Fruit fly (Drosophila melanogaster): ENCODE data around the gene CG14990.
A peak's percentile ranks its signal among the peaks of the same experiment; 100 is the strongest.

CG14990 gene

dm6 chr3L:4108844-4109494 lies 16.0 kb downstream of the CG14990 start (continued):
- TF ChIP-seq CG14050 (GFP tag; IDR thresholded peaks at IDR 0.05) (no peak; the same call in 2 of the 3 replicates), dati (GFP tag; IDR thresholded peaks at IDR 0.05) (no peak), CG1832 (GFP tag; optimal IDR thresholded peaks at IDR 0.05) (no peak), CG12391 (tag; optimal IDR thresholded peaks at IDR 0.05) (peak; percentile 81), CG11560 (tag; IDR thresholded peaks at IDR 0.05) (no peak), CG1647 (GFP tag; optimal IDR thresholded peaks at IDR 0.05) (peak; percentile 64), prd (optimal IDR thresholded peaks at IDR 0.05) (no peak), prd (GFP tag; IDR thresholded peaks at IDR 0.05) (peak; percentile 71), CG8765 (GFP tag; IDR thresholded peaks at IDR 0.05) (no peak), seq (GFP tag; IDR thresholded peaks at IDR 0.05) (0 out of 2 replicates have a peak, but pooled peaks have one; percentile 30), CG1529 (GFP tag; optimal IDR thresholded peaks at IDR 0.05) (peak; percentile 62), vnd (GFP tag; IDR thresholded peaks at IDR 0.05; ENCODE audit: partially characterized antibody) (no peak), H2.0 (GFP tag; IDR thresholded peaks at IDR 0.05) (peak; percentile 33; the same call in 1 of the 2 replicates), ttk (GFP tag; IDR thresholded peaks at IDR 0.05) (peak; percentile 53), Oaz (GFP tag; IDR thresholded peaks at IDR 0.05) (no peak), Atf-2 (GFP tag; optimal IDR thresholded peaks at IDR 0.05) (peak; percentile 65), CG30403 (GFP tag; optimal IDR thresholded peaks at IDR 0.05) (peak; percentile 79), CG4424 (GFP tag; optimal IDR thresholded peaks at IDR 0.05) (peak; percentile 76), CG7786 (GFP tag; optimal IDR thresholded peaks at IDR 0.05) (peak; percentile 54), ato (GFP tag; IDR thresholded peaks at IDR 0.05; ENCODE audit: partially characterized antibody) (no peak), Dfd (GFP tag; optimal IDR thresholded peaks at IDR 0.05) (no peak), mirr (GFP tag; optimal IDR thresholded peaks at IDR 0.05) (no peak), CG17328 (GFP tag; IDR thresholded peaks at IDR 0.05) (peak; percentile 49), CG12155 (GFP tag; optimal IDR thresholded peaks at IDR 0.05) (peak; percentile 64), Drgx (GFP tag; IDR thresholded peaks at IDR 0.05) (peak; percentile 67), sens-2 (GFP tag; IDR thresholded peaks at IDR 0.05) (no peak), fru (optimal IDR thresholded peaks at IDR 0.05) (no peak), CG4730 (GFP tag; IDR thresholded peaks at IDR 0.05) (no peak), otp (GFP tag; IDR thresholded peaks at IDR 0.05) (peak; percentile 43; the same call in 1 of the 3 replicates), CG14667 (GFP tag; IDR thresholded peaks at IDR 0.05) (peak; percentile 38; the same call in 1 of the 2 replicates), pan (optimal IDR thresholded peaks at IDR 0.05) (no peak), pan (GFP tag; optimal IDR thresholded peaks at IDR 0.05 in 1 of 2, IDR thresholded peaks at IDR 0.05 in 1 of 2) (peak in 1 of 2 experiments; percentile 68), CG30431 (GFP tag; optimal IDR thresholded peaks at IDR 0.05) (peak; percentile 69), CG2875 (GFP tag; optimal IDR thresholded peaks at IDR 0.05) (peak; percentile 66), Ptx1 (GFP tag; IDR thresholded peaks at IDR 0.05) (peak; percentile 74), p53 (GFP tag; optimal IDR thresholded peaks at IDR 0.05) (no peak), CG32767 (GFP tag; IDR thresholded peaks at IDR 0.05) (peak; percentile 41; the same call in 1 of the 2 replicates), CG10366 (GFP tag; IDR thresholded peaks at IDR 0.05) (peak; percentile 58), crol (GFP tag; IDR thresholded peaks at IDR 0.05) (no peak), pfk (GFP tag; optimal IDR thresholded peaks at IDR 0.05) (no peak), tap (tag; optimal IDR thresholded peaks at IDR 0.05) (peak; percentile 61), lab (GFP tag; optimal IDR thresholded peaks at IDR 0.05) (peak; percentile 77), Aef1 (GFP tag; IDR thresholded peaks at IDR 0.05) (peak; percentile 46), Gsc (GFP tag; IDR thresholded peaks at IDR 0.05) (no peak), CG17385 (GFP tag; optimal IDR thresholded peaks at IDR 0.05) (peak; percentile 68), mld (GFP tag; IDR thresholded peaks at IDR 0.05; ENCODE audit: partially characterized antibody) (no peak), CG16815 (GFP tag; optimal IDR thresholded peaks at IDR 0.05) (peak; percentile 71), CG2678 (tag; optimal IDR thresholded peaks at IDR 0.05) (peak; percentile 90), CG10462 (GFP tag; optimal IDR thresholded peaks at IDR 0.05) (peak; percentile 31), CHES-1-like (GFP tag; optimal IDR thresholded peaks at IDR 0.05) (peak; percentile 38), esg (GFP tag; conservative IDR thresholded peaks at IDR 0.05) (peak; percentile 42; the same call in 1 of the 2 replicates), sug (tag; optimal IDR thresholded peaks at IDR 0.05) (peak; percentile 60)

All from whole organism, embryonic.